Worm (Caenorhabditis elegans): Measurements from ENCODE around the gene srw-12.
"Not testable (repeated sequence)": the region's sequence is repeated elsewhere in the genome, so short reads cannot be mapped to it uniquely, and the experiment has no call there.

The srw-12 gene

ce11 chrV:15250304-15250703 lies 11.9 kb upstream of the srw-12 start, which contains the start of gene srd-28:
srd-28 (plus strand) TSS chrV:15250604.
- TF ChIP-seq unc-62 (GFP tag; optimal IDR thresholded peaks at IDR 0.05); aly-2 (tag; optimal IDR thresholded peaks at IDR 0.05); zag-1 (tag; optimal IDR thresholded peaks at IDR 0.05): not testable (repeated sequence)

ce11 chrV:15244456-15244855 lies 6.0 kb upstream of the srw-12 start, which contains the start of gene kin-30:
kin-30 (plus strand) TSS chrV:15244756.
- TF ChIP-seq ceh-82 (tag; optimal IDR thresholded peaks at IDR 0.05) (no peak), C34F6.9 (tag; optimal IDR thresholded peaks at IDR 0.05) (no peak), fos-1 (tag; optimal IDR thresholded peaks at IDR 0.05) (no peak), unc-55 (GFP tag; optimal IDR thresholded peaks at IDR 0.05) (no peak)

- TF ChIP-seq nhr-77 (tag; optimal IDR thresholded peaks at IDR 0.05) (no peak), ztf-11 (tag; optimal IDR thresholded peaks at IDR 0.05) (no peak), sem-4 (tag; optimal IDR thresholded peaks at IDR 0.05) (no peak)
Measured at ce11 chrV:15241259-15241658, 2.8 kb upstream of the srw-12 start, which contains the start of gene chil-12. chil-12 (plus strand) TSS chrV:15241559.

ce11 chrV:15240215-15240614 lies 1.8 kb upstream of the srw-12 start, which contains the start of gene srw-11:
srw-11 (minus strand) TSS chrV:15240315.
- TF ChIP-seq lin-11 (tag; optimal IDR thresholded peaks at IDR 0.05) = no peak
- no peak for TF ChIP-seq C34F6.9 (tag; optimal IDR thresholded peaks at IDR 0.05)
- TF ChIP-seq peb-1 (tag; optimal IDR thresholded peaks at IDR 0.05) = no peak
- no peak for TF ChIP-seq nhr-11 (tag; optimal IDR thresholded peaks at IDR 0.05)
- no peak for TF ChIP-seq alr-1 (tag; optimal IDR thresholded peaks at IDR 0.05)
- TF ChIP-seq mdl-1 (tag; optimal IDR thresholded peaks at IDR 0.05) = no peak
- TF ChIP-seq egl-27 (tag; optimal IDR thresholded peaks at IDR 0.05) = no peak
- no peak for TF ChIP-seq ZK546.5 (tag; optimal IDR thresholded peaks at IDR 0.05)
- TF ChIP-seq unc-55 (GFP tag; optimal IDR thresholded peaks at IDR 0.05) = no peak
- no peak for TF ChIP-seq lsy-2 (tag; optimal IDR thresholded peaks at IDR 0.05)
- TF ChIP-seq elt-1 (tag; optimal IDR thresholded peaks at IDR 0.05) = no peak
- no peak for TF ChIP-seq nhr-12 (tag; optimal IDR thresholded peaks at IDR 0.05)
- TF ChIP-seq lin-39 (tag; optimal IDR thresholded peaks at IDR 0.05) = no peak
- no peak for TF ChIP-seq mbf-1 (tag; optimal IDR thresholded peaks at IDR 0.05)

ce11 chrV:15235661-15236060 lies 2.8 kb downstream of the srw-12 start, which contains the start of gene nhr-164:
nhr-164 (minus strand) TSS chrV:15235761.
- no peak for TF ChIP-seq nhr-10 (tag; optimal IDR thresholded peaks at IDR 0.05)
- no peak for TF ChIP-seq nhr-237 (tag; optimal IDR thresholded peaks at IDR 0.05)
- TF ChIP-seq dmd-4 (tag; optimal IDR thresholded peaks at IDR 0.05) = no peak
- no peak for TF ChIP-seq zag-1 (tag; optimal IDR thresholded peaks at IDR 0.05)
- TF ChIP-seq gmeb-1 (tag; optimal IDR thresholded peaks at IDR 0.05) = no peak
- no peak for TF ChIP-seq sma-3 (GFP tag; optimal IDR thresholded peaks at IDR 0.05)
- TF ChIP-seq sem-4 (tag; optimal IDR thresholded peaks at IDR 0.05) = no peak
- no peak for TF ChIP-seq lin-13 (GFP tag; optimal IDR thresholded peaks at IDR 0.05)
- no peak for TF ChIP-seq nhr-25 (tag; optimal IDR thresholded peaks at IDR 0.05)

ce11 chrV:15232200-15232599 lies 6.3 kb downstream of the srw-12 start, which contains the start of gene srw-13:
srw-13 (plus strand) TSS chrV:15232500.
- TF ChIP-seq unc-55 (GFP tag; optimal IDR thresholded peaks at IDR 0.05) = no peak
- no peak for TF ChIP-seq sma-9 (GFP tag; optimal IDR thresholded peaks at IDR 0.05)
- no peak for TF ChIP-seq sma-9 (tag; optimal IDR thresholded peaks at IDR 0.05)
- no peak for TF ChIP-seq nhr-237 (tag; optimal IDR thresholded peaks at IDR 0.05)

ce11 chrV:15230243-15230642 lies 8.2 kb downstream of the srw-12 start, which contains the start of gene srw-15:
srw-15 (plus strand) TSS chrV:15230543.
- TF ChIP-seq ama-1 (optimal IDR thresholded peaks at IDR 0.05) (no peak), skn-1 (tag; optimal IDR thresholded peaks at IDR 0.05) (no peak), nhr-237 (tag; optimal IDR thresholded peaks at IDR 0.05) (no peak), aly-2 (tag; optimal IDR thresholded peaks at IDR 0.05) (no peak), elt-3 (tag; optimal IDR thresholded peaks at IDR 0.05) (no peak), lin-13 (GFP tag; optimal IDR thresholded peaks at IDR 0.05) (no peak), alr-1 (tag; optimal IDR thresholded peaks at IDR 0.05) (no peak), sma-9 (GFP tag; optimal IDR thresholded peaks at IDR 0.05) (no peak), sma-9 (tag; optimal IDR thresholded peaks at IDR 0.05) (no peak), mdl-1 (tag; optimal IDR thresholded peaks at IDR 0.05) (no peak), nhr-11 (tag; optimal IDR thresholded peaks at IDR 0.05) (no peak), egl-27 (tag; optimal IDR thresholded peaks at IDR 0.05) (no peak), C34F6.9 (tag; optimal IDR thresholded peaks at IDR 0.05) (no peak), unc-55 (GFP tag; optimal IDR thresholded peaks at IDR 0.05) (no peak), lin-39 (tag; optimal IDR thresholded peaks at IDR 0.05) (no peak), crh-2 (tag; optimal IDR thresholded peaks at IDR 0.05) (no peak), snpc-4 (tag; optimal IDR thresholded peaks at IDR 0.05) (no peak), F13H6.1 (tag; optimal IDR thresholded peaks at IDR 0.05) (no peak), nhr-23 (tag; optimal IDR thresholded peaks at IDR 0.05) (no peak)
